Fruit fly (Drosophila melanogaster) whole organism, pupa: ENCODE measurements around the gene Rh4.
A peak's percentile ranks its signal among the peaks of the same experiment; 100 is the strongest.

Experiments
- CG10348 ChIP-seq: fragments of 200-800 bp; sonication (Bioruptor generic); IDR thresholded peaks from 2 replicates; pipeline ENCODE4 v1.3.6; 2022; ENCODE audit warnings: missing biosample characterization, missing genetic modification characterization
- CG12605 ChIP-seq: fragments of 200-800 bp; sonication (Bioruptor generic); IDR thresholded peaks from 2 replicates; pipeline ENCODE4 v1.3.6; 2022; ENCODE audit warnings: missing biosample characterization, missing genetic modification characterization
- CG13204 ChIP-seq: fragments of 200-800 bp; sonication (Bioruptor generic); optimal IDR thresholded peaks from 2 replicates; lab custom pipeline; 2018; ENCODE audit warnings: missing biosample characterization, mild to moderate bottlenecking, missing genetic modification characterization, moderate library complexity
- CG14655 ChIP-seq: fragments of 200-800 bp; sonication (Bioruptor generic); optimal IDR thresholded peaks from 3 replicates; lab custom pipeline; 2017; ENCODE audit warnings: mild to moderate bottlenecking, missing biosample characterization, missing genetic modification reagents, missing genetic modification characterization
- CG15710 ChIP-seq: fragments of 200-800 bp; sonication (Bioruptor generic); optimal IDR thresholded peaks from 2 replicates; lab custom pipeline; 2018; ENCODE audit warnings: missing biosample characterization, mild to moderate bottlenecking, missing genetic modification characterization, moderate library complexity
- CG17806 ChIP-seq: fragments of 200-800 bp; sonication (Bioruptor generic); optimal IDR thresholded peaks from 2 replicates; lab custom pipeline; 2018; ENCODE audit warnings: missing biosample characterization, mild to moderate bottlenecking, missing genetic modification characterization, moderate library complexity
- CG32121 ChIP-seq: fragments of 200-800 bp; sonication (Bioruptor generic); IDR thresholded peaks from 2 replicates; pipeline ENCODE4 v1.3.6; 2022; ENCODE audit warnings: missing biosample characterization, missing genetic modification characterization
- CG34367 ChIP-seq: fragments of 200-800 bp; sonication (Bioruptor generic); optimal IDR thresholded peaks from 2 replicates; lab custom pipeline; 2018; ENCODE audit warnings: missing biosample characterization, mild to moderate bottlenecking, missing genetic modification characterization
- CG4496 ChIP-seq: fragments of 200-800 bp; sonication (Bioruptor generic); IDR thresholded peaks from 3 replicates; pipeline ENCODE4 v1.3.6; 2022; ENCODE audit warnings: missing biosample characterization, missing genetic modification characterization
- CG8159 ChIP-seq: fragments of 200-800 bp; sonication (Bioruptor generic); optimal IDR thresholded peaks from 3 replicates; lab custom pipeline; 2018; ENCODE audit warnings: missing biosample characterization, mild to moderate bottlenecking, missing genetic modification characterization, moderate library complexity
- CG8301 ChIP-seq: fragments of 200-800 bp; sonication (Bioruptor generic); optimal IDR thresholded peaks from 2 replicates; lab custom pipeline; 2018; ENCODE audit warnings: missing biosample characterization, mild to moderate bottlenecking, missing genetic modification characterization
- CG9948 ChIP-seq: fragments of 200-800 bp; sonication (Bioruptor generic); optimal IDR thresholded peaks from 2 replicates; lab custom pipeline; 2018; ENCODE audit warnings: missing biosample characterization, mild to moderate bottlenecking, missing genetic modification characterization, moderate library complexity
- D1 ChIP-seq: fragments of 200-800 bp; sonication (Bioruptor generic); optimal IDR thresholded peaks from 2 replicates; lab custom pipeline; 2018; ENCODE audit warnings: missing biosample characterization, mild to moderate bottlenecking, missing genetic modification characterization, moderate library complexity
- EcR ChIP-seq: fragments of 200-800 bp; sonication (Bioruptor generic); optimal IDR thresholded peaks from 3 replicates; lab custom pipeline; 2019; ENCODE audit warnings: missing biosample characterization, missing genetic modification characterization, mild to moderate bottlenecking, moderate library complexity, missing genetic modification reagents
- Ets98B ChIP-seq: fragments of 200-800 bp; sonication (Bioruptor generic); IDR thresholded peaks from 2 replicates; pipeline ENCODE4 v1.3.6; 2022; ENCODE audit warnings: missing biosample characterization, missing genetic modification characterization
- Pif1A ChIP-seq: fragments of 200-800 bp; sonication (Bioruptor generic); optimal IDR thresholded peaks from 3 replicates; lab custom pipeline; 2016; ENCODE audit warnings: missing biosample characterization, missing genetic modification characterization
- Pif1B ChIP-seq: fragments of 200-800 bp; sonication (Bioruptor generic); optimal IDR thresholded peaks from 3 replicates; lab custom pipeline; 2016; ENCODE audit warnings: missing biosample characterization, missing genetic modification characterization
- Snoo ChIP-seq: fragments of 200-800 bp; sonication (Bioruptor generic); optimal IDR thresholded peaks from 3 replicates; lab custom pipeline; 2017; ENCODE audit warnings: missing biosample characterization, mild to moderate bottlenecking, missing genetic modification characterization, inconsistent platforms
- fd96Ca ChIP-seq: fragments of 200-800 bp; sonication (Bioruptor generic); IDR thresholded peaks from 3 replicates; pipeline ENCODE4 v1.3.6; 2022; ENCODE audit warnings: missing biosample characterization, missing genetic modification characterization
- gl ChIP-seq: fragments of 200-800 bp; sonication (Bioruptor generic); optimal IDR thresholded peaks from 2 replicates; lab custom pipeline; 2018; ENCODE audit warnings: missing biosample characterization, mild to moderate bottlenecking, missing genetic modification characterization
- rn ChIP-seq: fragments of 200-800 bp; sonication (Bioruptor generic); IDR thresholded peaks from 2 replicates; pipeline ENCODE4 v1.3.6; 2022; ENCODE audit warnings: missing biosample characterization, missing genetic modification characterization

Rh4 gene

dm6 chr3L:16824725-16825124 lies 37.6 kb downstream of the Rh4 start:
- TF ChIP-seq EcR (GFP tag; lab: Kevin White, UChicago) (no peak), CG34367 (tag; lab: Kevin White, UChicago) (no peak), CG13204 (GFP tag; lab: Kevin White, UChicago) (no peak), CG8301 (no peak), CG4496 (GFP tag; lab: Robert Waterston, UW) (0 out of 3 replicates have a peak, but pooled peaks have one; percentile 14), Ets98B (GFP tag; lab: Robert Waterston, UW) (no peak)
- TF ChIP-seq, all 21 proteins: peak for 1

dm6 chr3L:16818063-16818462 lies 44.3 kb downstream of the Rh4 start:
- peak; percentile 88 for TF ChIP-seq Pif1B (GFP tag; lab: Kevin White, UChicago)
- TF ChIP-seq CG12605 (GFP tag; lab: Robert Waterston, UW): peak; percentile 74
- TF ChIP-seq CG15710 (tag; lab: Kevin White, UChicago): peak; percentile 98
- TF ChIP-seq CG8301: peak; percentile 89
- TF ChIP-seq gl (tag; lab: Kevin White, UChicago): peak; percentile 95
- peak; percentile 88 for TF ChIP-seq D1 (tag; lab: Kevin White, UChicago)
- no peak for TF ChIP-seq rn (GFP tag; lab: Robert Waterston, UW)
- peak; percentile 77 for TF ChIP-seq Snoo
- peak; percentile 94 for TF ChIP-seq CG13204 (GFP tag; lab: Kevin White, UChicago)
- TF ChIP-seq CG10348: no peak
- peak; percentile 98 for TF ChIP-seq CG17806 (tag; lab: Kevin White, UChicago)
- peak; percentile 96 for TF ChIP-seq CG9948
- TF ChIP-seq Pif1A (GFP tag; lab: Kevin White, UChicago): peak; percentile 92
- peak; percentile 90 for TF ChIP-seq CG14655 (GFP tag; lab: Kevin White, UChicago)
- peak; percentile 96 for TF ChIP-seq CG8159 (tag; lab: Kevin White, UChicago)
- peak; percentile 97 for TF ChIP-seq EcR (GFP tag; lab: Kevin White, UChicago)
- TF ChIP-seq CG32121 (GFP tag; lab: Robert Waterston, UW): 0 out of 2 replicates have a peak, but pooled peaks have one; percentile 24
- peak; percentile 81 for TF ChIP-seq CG4496 (GFP tag; lab: Robert Waterston, UW)
- TF ChIP-seq CG34367 (tag; lab: Kevin White, UChicago): peak; percentile 96
- TF ChIP-seq fd96Ca: peak; percentile 56; the same call in 2 of the 3 replicates
- peak; percentile 43 for TF ChIP-seq Ets98B (GFP tag; lab: Robert Waterston, UW)
- TF ChIP-seq, all 21 proteins: peak for 19

- TF ChIP-seq Pif1A (GFP tag; lab: Kevin White, UChicago) (no peak), gl (tag; lab: Kevin White, UChicago) (no peak), Pif1B (GFP tag; lab: Kevin White, UChicago) (no peak), CG13204 (GFP tag; lab: Kevin White, UChicago) (no peak), rn (GFP tag; lab: Robert Waterston, UW) (no peak), CG10348 (no peak), Snoo (no peak), fd96Ca (no peak), CG12605 (GFP tag; lab: Robert Waterston, UW) (no peak), D1 (tag; lab: Kevin White, UChicago) (no peak)
These were observed 48.3 kb downstream of the Rh4 start for dm6 chr3L:16813984-16814383.

dm6 chr3L:16811908-16812307 lies 50.4 kb downstream of the Rh4 start:
- TF ChIP-seq CG8159 (tag; lab: Kevin White, UChicago) (no peak), EcR (GFP tag; lab: Kevin White, UChicago) (peak; percentile 28)

dm6 chr3L:16810512-16810911 lies 51.8 kb downstream of the Rh4 start:
- no peak for TF ChIP-seq Ets98B (GFP tag; lab: Robert Waterston, UW)
- no peak for TF ChIP-seq CG8159 (tag; lab: Kevin White, UChicago)
- no peak for TF ChIP-seq Pif1A (GFP tag; lab: Kevin White, UChicago)
- TF ChIP-seq fd96Ca: no peak
- TF ChIP-seq rn (GFP tag; lab: Robert Waterston, UW): no peak
- no peak for TF ChIP-seq CG32121 (GFP tag; lab: Robert Waterston, UW)
- no peak for TF ChIP-seq CG9948
- TF ChIP-seq CG13204 (GFP tag; lab: Kevin White, UChicago): no peak
- TF ChIP-seq CG10348: no peak
- no peak for TF ChIP-seq CG8301
- TF ChIP-seq CG34367 (tag; lab: Kevin White, UChicago): no peak
- no peak for TF ChIP-seq Snoo
- no peak for TF ChIP-seq Pif1B (GFP tag; lab: Kevin White, UChicago)
- TF ChIP-seq CG14655 (GFP tag; lab: Kevin White, UChicago): no peak
- no peak for TF ChIP-seq EcR (GFP tag; lab: Kevin White, UChicago)
- TF ChIP-seq CG17806 (tag; lab: Kevin White, UChicago): no peak
- no peak for TF ChIP-seq gl (tag; lab: Kevin White, UChicago)
- TF ChIP-seq D1 (tag; lab: Kevin White, UChicago): no peak

dm6 chr3L:16808139-16808538 lies 54.2 kb downstream of the Rh4 start:
- TF ChIP-seq EcR (GFP tag; lab: Kevin White, UChicago): no peak
- TF ChIP-seq D1 (tag; lab: Kevin White, UChicago): peak; percentile 24
- TF ChIP-seq, all 21 proteins: peak for 1

dm6 chr3L:16807558-16807957 lies 54.8 kb downstream of the Rh4 start, which contains the start of gene CG9674:
CG9674 (minus strand) TSS chr3L:16807731.
- TF ChIP-seq CG8159 (tag; lab: Kevin White, UChicago) (no peak), EcR (GFP tag; lab: Kevin White, UChicago) (peak; percentile 9)
